Worm (Caenorhabditis elegans) whole organism, L3 larva: ENCODE measurements around the gene F31E9.3.

Experiments used
- ceh-28 ChIP-seq: fragments of 150-350 bp; optimal IDR thresholded peaks from 2 replicates; lab custom pipeline; 2014; ENCODE audit warnings: missing biosample characterization, missing genetic modification reagents, missing genetic modification characterization
- ceh-9 ChIP-seq: sonication (generic microtip); optimal IDR thresholded peaks from 2 replicates; lab custom pipeline; 2018; ENCODE audit warnings: missing biosample characterization, missing genetic modification characterization
- daf-12 ChIP-seq: fragments of 150-350 bp; optimal IDR thresholded peaks from 2 replicates; lab custom pipeline; 2014; ENCODE audit warnings: missing biosample characterization, missing genetic modification reagents, missing genetic modification characterization
- egl-27 ChIP-seq: sonication (generic microtip); optimal IDR thresholded peaks from 4 replicates; lab custom pipeline; 2017; ENCODE audit warnings: missing biosample characterization, missing genetic modification reagents, missing genetic modification characterization
- eor-1 ChIP-seq, 2 experiments: fragments of 150-350 bp; optimal IDR thresholded peaks; 2 replicates each; lab custom pipeline; 2014 to 2018; ENCODE audit warnings: missing biosample characterization in 2 of 2, missing genetic modification characterization in 2 of 2
- jun-1 ChIP-seq: fragments of 150-350 bp; optimal IDR thresholded peaks from 2 replicates; lab custom pipeline; 2014; ENCODE audit warnings: missing biosample characterization, missing genetic modification reagents, missing genetic modification characterization
- mml-1 ChIP-seq: fragments of 150-350 bp; sonication (generic microtip); optimal IDR thresholded peaks from 3 replicates; lab custom pipeline; 2014; ENCODE audit warnings: missing biosample characterization, missing genetic modification characterization
- nhr-11 ChIP-seq: fragments of 150-350 bp; optimal IDR thresholded peaks from 2 replicates; lab custom pipeline; 2014; ENCODE audit warnings: missing biosample characterization, missing genetic modification characterization
- nhr-12 ChIP-seq: fragments of 150-350 bp; optimal IDR thresholded peaks from 2 replicates; lab custom pipeline; 2014; ENCODE audit warnings: missing biosample characterization, missing genetic modification characterization
- nhr-237 ChIP-seq: fragments of 150-350 bp; optimal IDR thresholded peaks from 2 replicates; lab custom pipeline; 2014; ENCODE audit warnings: missing biosample characterization, missing genetic modification characterization
- nhr-76 ChIP-seq: fragments of 150-350 bp; sonication (generic microtip); optimal IDR thresholded peaks from 5 replicates; lab custom pipeline; 2014; ENCODE audit warnings: missing biosample characterization, missing genetic modification characterization
- tbx-2 ChIP-seq: sonication (generic microtip); optimal IDR thresholded peaks from 2 replicates; lab custom pipeline; 2016; ENCODE audit warnings: mild to moderate bottlenecking, missing genetic modification characterization, missing compliant biosample characterization
- unc-62 ChIP-seq: fragments of 150-350 bp; sonication (generic microtip); optimal IDR thresholded peaks from 4 replicates; lab custom pipeline; 2014; ENCODE audit warnings: missing biosample characterization, missing genetic modification reagents, missing genetic modification characterization
- ztf-4 ChIP-seq: fragments of 150-350 bp; optimal IDR thresholded peaks from 2 replicates; lab custom pipeline; 2014; ENCODE audit warnings: missing biosample characterization, missing genetic modification characterization

- TF ChIP-seq nhr-76 (no peak), ceh-28 (tag; lab: Kevin White, UChicago) (no peak), jun-1 (tag; lab: Kevin White, UChicago) (peak; percentile 51), unc-62 (no peak), nhr-237 (tag; lab: Kevin White, UChicago) (no peak), nhr-11 (tag; lab: Kevin White, UChicago) (no peak), mml-1 (no peak), ztf-4 (tag; lab: Kevin White, UChicago) (no peak), ceh-9 (tag; lab: Kevin White, UChicago) (no peak), egl-27 (tag; lab: Kevin White, UChicago) (no peak), tbx-2 (tag; lab: Kevin White, UChicago) (no peak), eor-1 (tag; optimal IDR thresholded peaks at IDR 0.05; lab: Kevin White, UChicago) (no peak), nhr-12 (tag; lab: Kevin White, UChicago) (no peak), daf-12 (tag; lab: Kevin White, UChicago) (no peak)
These were observed 30.5 kb downstream of the F31E9.3 start, which contains the start of the genes fbxa-134 and F47H4.2 for ce11 chrV:17352827-17353373.
